Worm (Caenorhabditis elegans) whole organism, L2 larva: Measurements from ENCODE around the gene unc-18.
A peak's percentile ranks its signal among the peaks of the same experiment; 100 is the strongest.

Experiments
- F13H6.1 ChIP-seq: sonication (generic microtip); optimal IDR thresholded peaks from 2 replicates; lab custom pipeline; 2016; ENCODE audit warnings: missing genetic modification characterization, missing compliant biosample characterization
- alr-1 ChIP-seq: fragments of 150-350 bp; optimal IDR thresholded peaks from 2 replicates; lab custom pipeline; 2014; ENCODE audit warnings: missing biosample characterization, missing genetic modification characterization
- aly-2 ChIP-seq: fragments of 150-350 bp; optimal IDR thresholded peaks from 2 replicates; lab custom pipeline; 2014; ENCODE audit warnings: missing biosample characterization, missing genetic modification characterization
- ama-1 ChIP-seq: fragments of 150-350 bp; optimal IDR thresholded peaks from 2 replicates; lab custom pipeline; 2018; ENCODE audit warnings: inconsistent platforms
- blmp-1 ChIP-seq: sonication (generic microtip); optimal IDR thresholded peaks from 2 replicates; lab custom pipeline; 2017; ENCODE audit warnings: missing genetic modification characterization, mild to moderate bottlenecking, missing compliant biosample characterization, antibody characterized with exemption, moderate library complexity; ENCODE audit not compliant: insufficient read depth
- ceh-16 ChIP-seq: fragments of 150-350 bp; optimal IDR thresholded peaks from 2 replicates; lab custom pipeline; 2014; ENCODE audit warnings: missing biosample characterization, missing genetic modification characterization
- crh-2 ChIP-seq: sonication (generic microtip); optimal IDR thresholded peaks from 2 replicates; lab custom pipeline; 2017; ENCODE audit warnings: missing biosample characterization, missing genetic modification characterization
- dmd-4 ChIP-seq: sonication (generic microtip); optimal IDR thresholded peaks from 2 replicates; lab custom pipeline; 2017; ENCODE audit warnings: missing biosample characterization, missing genetic modification characterization
- egl-27 ChIP-seq: sonication (generic microtip); optimal IDR thresholded peaks from 3 replicates; lab custom pipeline; 2017; ENCODE audit warnings: missing biosample characterization, missing genetic modification reagents, missing genetic modification characterization
- elt-3 ChIP-seq: sonication (generic microtip); optimal IDR thresholded peaks from 2 replicates; lab custom pipeline; 2017; ENCODE audit warnings: missing biosample characterization, missing genetic modification characterization
- fos-1 ChIP-seq: fragments of 150-350 bp; optimal IDR thresholded peaks from 2 replicates; lab custom pipeline; 2014; ENCODE audit warnings: missing biosample characterization, missing genetic modification characterization
- gmeb-1 ChIP-seq: fragments of 150-350 bp; optimal IDR thresholded peaks from 2 replicates; lab custom pipeline; 2014; ENCODE audit warnings: missing biosample characterization, missing genetic modification characterization
- lin-11 ChIP-seq: fragments of 150-350 bp; sonication (generic microtip); optimal IDR thresholded peaks from 2 replicates; lab custom pipeline; 2014; ENCODE audit warnings: missing biosample characterization, missing genetic modification characterization, inconsistent platforms, mixed read lengths
- lin-13 ChIP-seq: fragments of 150-350 bp; optimal IDR thresholded peaks from 2 replicates; lab custom pipeline; 2014; ENCODE audit warnings: missing biosample characterization, missing genetic modification reagents, missing genetic modification characterization
- lin-39 ChIP-seq: fragments of 150-350 bp; optimal IDR thresholded peaks from 2 replicates; lab custom pipeline; 2014; ENCODE audit warnings: missing biosample characterization, missing genetic modification reagents, missing genetic modification characterization
- lsy-2 ChIP-seq, 2 experiments: fragments of 150-350 bp in 1 of 2; sonication (generic microtip) in 1 of 2; optimal IDR thresholded peaks; 2 replicates each; lab custom pipeline; 2014 to 2017; ENCODE audit warnings: missing biosample characterization in 2 of 2, missing genetic modification characterization in 2 of 2
- mdl-1 ChIP-seq, 2 experiments: fragments of 150-350 bp in 1 of 2; sonication (generic microtip) in 1 of 2; optimal IDR thresholded peaks; 2 replicates each; lab custom pipeline; 2017; ENCODE audit warnings: missing biosample characterization in 2 of 2, missing genetic modification characterization in 2 of 2
- nhr-10 ChIP-seq: sonication (generic microtip); optimal IDR thresholded peaks from 2 replicates; lab custom pipeline; 2017; ENCODE audit warnings: missing biosample characterization, missing genetic modification characterization
- nhr-11 ChIP-seq: fragments of 150-350 bp; optimal IDR thresholded peaks from 2 replicates; lab custom pipeline; 2014; ENCODE audit warnings: missing biosample characterization, missing genetic modification characterization
- nhr-129 ChIP-seq: fragments of 150-350 bp; optimal IDR thresholded peaks from 2 replicates; lab custom pipeline; 2014; ENCODE audit warnings: missing biosample characterization, missing genetic modification characterization
- nhr-21 ChIP-seq: fragments of 150-350 bp; optimal IDR thresholded peaks from 2 replicates; lab custom pipeline; 2014; ENCODE audit warnings: missing biosample characterization, missing genetic modification characterization
- nhr-23 ChIP-seq: fragments of 150-350 bp; optimal IDR thresholded peaks from 2 replicates; lab custom pipeline; 2014; ENCODE audit warnings: missing biosample characterization, missing genetic modification reagents, missing genetic modification characterization
- nhr-237 ChIP-seq: fragments of 150-350 bp; optimal IDR thresholded peaks from 2 replicates; lab custom pipeline; 2014; ENCODE audit warnings: missing biosample characterization, missing genetic modification characterization
- nhr-25 ChIP-seq: fragments of 150-350 bp; sonication (generic microtip); optimal IDR thresholded peaks from 3 replicates; lab custom pipeline; 2014; ENCODE audit warnings: missing biosample characterization, missing genetic modification characterization
- nhr-6 ChIP-seq: fragments of 150-350 bp; optimal IDR thresholded peaks from 2 replicates; lab custom pipeline; 2014; ENCODE audit warnings: missing biosample characterization, missing genetic modification characterization
- nhr-77 ChIP-seq: fragments of 150-350 bp; optimal IDR thresholded peaks from 2 replicates; lab custom pipeline; 2014; ENCODE audit warnings: missing biosample characterization, missing genetic modification characterization
- peb-1 ChIP-seq: fragments of 150-350 bp; optimal IDR thresholded peaks from 2 replicates; lab custom pipeline; 2014; ENCODE audit warnings: missing biosample characterization, missing genetic modification characterization
- sem-4 ChIP-seq: fragments of 150-350 bp; optimal IDR thresholded peaks from 2 replicates; lab custom pipeline; 2014; ENCODE audit warnings: missing biosample characterization, missing genetic modification reagents, missing genetic modification characterization
- skn-1 ChIP-seq: sonication (generic microtip); optimal IDR thresholded peaks from 2 replicates; lab custom pipeline; 2017; ENCODE audit warnings: missing biosample characterization, missing genetic modification characterization
- sma-3 ChIP-seq: sonication (generic microtip); optimal IDR thresholded peaks from 2 replicates; lab custom pipeline; 2016; ENCODE audit warnings: missing genetic modification reagents, missing genetic modification characterization, missing compliant biosample characterization
- sma-9 ChIP-seq, 2 experiments: fragments of 150-350 bp in 1 of 2; sonication (generic microtip) in 1 of 2; optimal IDR thresholded peaks; 2 replicates each; lab custom pipeline; 2014 to 2016; ENCODE audit warnings: missing genetic modification characterization in 2 of 2, mild to moderate bottlenecking in 1 of 2, missing biosample characterization in 1 of 2, missing compliant biosample characterization in 1 of 2, missing genetic modification reagents in 1 of 2, moderate library complexity in 1 of 2
- snpc-4 ChIP-seq: fragments of 150-350 bp; optimal IDR thresholded peaks from 2 replicates; lab custom pipeline; 2014; ENCODE audit warnings: missing biosample characterization, missing genetic modification characterization
- unc-39 ChIP-seq: fragments of 150-350 bp; optimal IDR thresholded peaks from 2 replicates; lab custom pipeline; 2014; ENCODE audit warnings: missing biosample characterization, missing genetic modification characterization
- unc-55 ChIP-seq: fragments of 150-350 bp; sonication (generic microtip); optimal IDR thresholded peaks from 3 replicates; lab custom pipeline; 2014; ENCODE audit warnings: missing biosample characterization, missing genetic modification reagents, missing genetic modification characterization
- unc-62 ChIP-seq: fragments of 150-350 bp; optimal IDR thresholded peaks from 2 replicates; lab custom pipeline; 2014; ENCODE audit warnings: missing biosample characterization, missing genetic modification reagents, missing genetic modification characterization
- zag-1 ChIP-seq: fragments of 150-350 bp; optimal IDR thresholded peaks from 2 replicates; lab custom pipeline; 2014; ENCODE audit warnings: missing biosample characterization, missing genetic modification characterization
- ztf-11 ChIP-seq: sonication (generic microtip); optimal IDR thresholded peaks from 2 replicates; lab custom pipeline; 2017; ENCODE audit warnings: missing biosample characterization, missing genetic modification characterization

The unc-18 gene

ce11 chrX:7720565-7720964, 37.9 kb downstream of the unc-18 start:
- TF ChIP-seq alr-1: no peak
- TF ChIP-seq elt-3: no peak
- no peak for TF ChIP-seq egl-27 (tag; lab: Kevin White, UChicago)
- no peak for TF ChIP-seq skn-1 (tag; lab: Kevin White, UChicago)
- no peak for TF ChIP-seq sem-4
- TF ChIP-seq blmp-1: no peak
- TF ChIP-seq ama-1 (lab: Kevin White, UChicago): no peak
- TF ChIP-seq fos-1: no peak
- TF ChIP-seq unc-62 (GFP tag; lab: Kevin White, UChicago): no peak
- no peak for TF ChIP-seq nhr-23 (tag; lab: Kevin White, UChicago)
- TF ChIP-seq nhr-25 (tag; lab: Kevin White, UChicago): no peak
- TF ChIP-seq nhr-10 (tag; lab: Kevin White, UChicago): no peak
- TF ChIP-seq nhr-6 (tag; lab: Kevin White, UChicago): no peak
- TF ChIP-seq lin-39 (tag; lab: Kevin White, UChicago): no peak
- no peak for TF ChIP-seq aly-2 (tag; lab: Kevin White, UChicago)
- TF ChIP-seq sma-3 (GFP tag; lab: Kevin White, UChicago): no peak
- TF ChIP-seq ztf-11 (tag; lab: Kevin White, UChicago): no peak
- TF ChIP-seq F13H6.1 (tag; lab: Kevin White, UChicago): no peak
- TF ChIP-seq nhr-21 (tag; lab: Kevin White, UChicago): no peak

- TF ChIP-seq lin-13: no peak
- TF ChIP-seq mdl-1 (tag; optimal IDR thresholded peaks at IDR 0.05; lab: Kevin White, UChicago): no peak
- TF ChIP-seq peb-1 (tag; lab: Kevin White, UChicago): no peak
- no peak for TF ChIP-seq ztf-11 (tag; lab: Kevin White, UChicago)
- TF ChIP-seq egl-27 (tag; lab: Kevin White, UChicago): no peak
- TF ChIP-seq F13H6.1 (tag; lab: Kevin White, UChicago): no peak
- no peak for TF ChIP-seq sma-3 (GFP tag; lab: Kevin White, UChicago)
- no peak for TF ChIP-seq dmd-4 (tag; lab: Kevin White, UChicago)
- TF ChIP-seq lin-11 (tag; lab: Kevin White, UChicago): no peak
- TF ChIP-seq fos-1: no peak
- no peak for TF ChIP-seq ama-1 (lab: Kevin White, UChicago)
- no peak for TF ChIP-seq nhr-6 (tag; lab: Kevin White, UChicago)
- no peak for TF ChIP-seq aly-2 (tag; lab: Kevin White, UChicago)
- no peak for TF ChIP-seq elt-3
Observed at ce11 chrX:7724099-7724498, 41.4 kb downstream of the unc-18 start.

- TF ChIP-seq zag-1 (tag; lab: Kevin White, UChicago) (no peak), nhr-129 (tag; lab: Kevin White, UChicago) (no peak), sem-4 (no peak), snpc-4 (no peak), F13H6.1 (tag; lab: Kevin White, UChicago) (peak; percentile 58), sma-9 (GFP tag; optimal IDR thresholded peaks at IDR 0.05; lab: Kevin White, UChicago) (peak; percentile 76), sma-9 (tag; optimal IDR thresholded peaks at IDR 0.05; lab: Kevin White, UChicago) (no peak), crh-2 (peak; percentile 35), fos-1 (peak; percentile 78), blmp-1 (no peak), unc-39 (no peak), nhr-10 (tag; lab: Kevin White, UChicago) (no peak), unc-55 (no peak), peb-1 (tag; lab: Kevin White, UChicago) (no peak), nhr-6 (tag; lab: Kevin White, UChicago) (no peak), ceh-16 (tag; lab: Kevin White, UChicago) (no peak), ama-1 (lab: Kevin White, UChicago) (no peak), gmeb-1 (tag; lab: Kevin White, UChicago) (peak; percentile 49), lsy-2 (tag; optimal IDR thresholded peaks at IDR 0.05; lab: Kevin White, UChicago) (no peak), lin-39 (tag; lab: Kevin White, UChicago) (no peak), nhr-77 (tag; lab: Kevin White, UChicago) (no peak), sma-3 (GFP tag; lab: Kevin White, UChicago) (peak; percentile 54)
Observed at ce11 chrX:7725615-7726014, 42.9 kb downstream of the unc-18 start, which contains the start of gene spp-14. Gene spp-14, plus strand, starts transcription at chrX:7725979.

- TF ChIP-seq crh-2: peak; percentile 15
- TF ChIP-seq fos-1: no peak
- peak; percentile 34 for TF ChIP-seq gmeb-1 (tag; lab: Kevin White, UChicago)
- no peak for TF ChIP-seq lin-13
- TF ChIP-seq nhr-237 (tag; lab: Kevin White, UChicago): no peak
- no peak for TF ChIP-seq nhr-11
Observed at ce11 chrX:7726351-7726750, 43.7 kb downstream of the unc-18 start.
